Worm (Caenorhabditis elegans) whole organism, early embryonic: ENCODE data around the gene ZK742.3.

Experiments used
- F13C5.2 ChIP-seq: sonication (generic microtip); optimal IDR thresholded peaks from 2 replicates; lab custom pipeline; 2017; ENCODE audit warnings: mild to moderate bottlenecking, missing genetic modification characterization, inconsistent platforms, missing compliant biosample characterization
- aly-1 ChIP-seq: sonication (generic microtip); optimal IDR thresholded peaks from 2 replicates; lab custom pipeline; 2016; ENCODE audit warnings: missing genetic modification characterization, missing compliant biosample characterization
- ama-1 ChIP-seq: fragments of 150-350 bp; optimal IDR thresholded peaks from 2 replicates; lab custom pipeline; 2014
- ceh-13 ChIP-seq: fragments of 200-800 bp; sonication (Bioruptor generic); optimal IDR thresholded peaks from 2 replicates; lab custom pipeline; 2018; ENCODE audit warnings: mild to moderate bottlenecking, missing genetic modification characterization, missing compliant biosample characterization
- ceh-36 ChIP-seq: sonication (generic microtip); optimal IDR thresholded peaks from 2 replicates; lab custom pipeline; 2016; ENCODE audit warnings: missing genetic modification characterization, inconsistent platforms, missing compliant biosample characterization
- ets-7 ChIP-seq: sonication (generic microtip); optimal IDR thresholded peaks from 2 replicates; lab custom pipeline; 2016; ENCODE audit warnings: missing genotype, missing genetic modification characterization, missing compliant biosample characterization
- hmbx-1 ChIP-seq: sonication (generic microtip); optimal IDR thresholded peaks from 2 replicates; lab custom pipeline; 2016; ENCODE audit warnings: mild to moderate bottlenecking, missing genetic modification characterization, missing compliant biosample characterization
- pes-1 ChIP-seq: fragments of 200-800 bp; sonication (Bioruptor generic); IDR thresholded peaks from 2 replicates; pipeline ENCODE4 v1.3.6; 2022; ENCODE audit warnings: missing genetic modification reagents, missing genetic modification characterization, missing compliant biosample characterization
- tbx-11 ChIP-seq: fragments of 200-800 bp; sonication (Bioruptor generic); IDR thresholded peaks from 2 replicates; pipeline ENCODE4 v1.3.6; 2022; ENCODE audit warnings: missing genetic modification characterization, missing compliant biosample characterization
- tbx-37 ChIP-seq: fragments of 200-800 bp; sonication (Bioruptor generic); conservative IDR thresholded peaks from 2 replicates; pipeline ENCODE4 v1.3.6; 2022; ENCODE audit warnings: missing genetic modification reagents, missing genetic modification characterization, missing compliant biosample characterization
- tra-4 ChIP-seq: sonication (generic microtip); optimal IDR thresholded peaks from 2 replicates; lab custom pipeline; 2017; ENCODE audit warnings: missing genetic modification characterization, missing compliant biosample characterization

ZK742.3 gene

ce11 chrV:7759270-7759669 lies 50.4 kb downstream of the ZK742.3 start:
- TF ChIP-seq aly-1 (no peak), ama-1 (lab: Kevin White, UChicago) (no peak), pes-1 (no peak), tra-4 (tag; lab: Kevin White, UChicago) (no peak), ceh-13 (no peak), F13C5.2 (no peak), tbx-37 (no peak), ets-7 (tag; lab: Kevin White, UChicago) (no peak), ceh-36 (no peak), tbx-11 (GFP tag; lab: Robert Waterston, UW) (no peak), hmbx-1 (tag; lab: Kevin White, UChicago) (no peak)
